Worm (Caenorhabditis elegans) whole organism, L2 larva: Measurements from ENCODE around the gene C25F9.4.

Experiments
- C34F6.9 ChIP-seq: fragments of 150-350 bp; optimal IDR thresholded peaks from 2 replicates; lab custom pipeline; 2014; ENCODE audit warnings: missing biosample characterization, missing genetic modification characterization
- F13H6.1 ChIP-seq: sonication (generic microtip); optimal IDR thresholded peaks from 2 replicates; lab custom pipeline; 2016; ENCODE audit warnings: missing genetic modification characterization, missing compliant biosample characterization
- ZK546.5 ChIP-seq: sonication (generic microtip); optimal IDR thresholded peaks from 2 replicates; lab custom pipeline; 2017; ENCODE audit warnings: missing biosample characterization, missing genetic modification characterization
- alr-1 ChIP-seq: fragments of 150-350 bp; optimal IDR thresholded peaks from 2 replicates; lab custom pipeline; 2014; ENCODE audit warnings: missing biosample characterization, missing genetic modification characterization
- ama-1 ChIP-seq: fragments of 150-350 bp; optimal IDR thresholded peaks from 2 replicates; lab custom pipeline; 2018; ENCODE audit warnings: inconsistent platforms
- ceh-16 ChIP-seq: fragments of 150-350 bp; optimal IDR thresholded peaks from 2 replicates; lab custom pipeline; 2014; ENCODE audit warnings: missing biosample characterization, missing genetic modification characterization
- ceh-82 ChIP-seq: fragments of 150-350 bp; optimal IDR thresholded peaks from 2 replicates; lab custom pipeline; 2014; ENCODE audit warnings: missing biosample characterization, missing genetic modification characterization
- dmd-4 ChIP-seq: sonication (generic microtip); optimal IDR thresholded peaks from 2 replicates; lab custom pipeline; 2017; ENCODE audit warnings: missing biosample characterization, missing genetic modification characterization
- fos-1 ChIP-seq: fragments of 150-350 bp; optimal IDR thresholded peaks from 2 replicates; lab custom pipeline; 2014; ENCODE audit warnings: missing biosample characterization, missing genetic modification characterization
- gmeb-1 ChIP-seq: fragments of 150-350 bp; optimal IDR thresholded peaks from 2 replicates; lab custom pipeline; 2014; ENCODE audit warnings: missing biosample characterization, missing genetic modification characterization
- lin-13 ChIP-seq: fragments of 150-350 bp; optimal IDR thresholded peaks from 2 replicates; lab custom pipeline; 2014; ENCODE audit warnings: missing biosample characterization, missing genetic modification reagents, missing genetic modification characterization
- lin-39 ChIP-seq: fragments of 150-350 bp; optimal IDR thresholded peaks from 2 replicates; lab custom pipeline; 2014; ENCODE audit warnings: missing biosample characterization, missing genetic modification reagents, missing genetic modification characterization
- mbf-1 ChIP-seq: sonication (generic microtip); optimal IDR thresholded peaks from 2 replicates; lab custom pipeline; 2017; ENCODE audit warnings: missing biosample characterization, missing genetic modification characterization
- mdl-1 ChIP-seq, 2 experiments: fragments of 150-350 bp in 1 of 2; sonication (generic microtip) in 1 of 2; optimal IDR thresholded peaks; 2 replicates each; lab custom pipeline; 2017; ENCODE audit warnings: missing biosample characterization in 2 of 2, missing genetic modification characterization in 2 of 2
- nhr-11 ChIP-seq: fragments of 150-350 bp; optimal IDR thresholded peaks from 2 replicates; lab custom pipeline; 2014; ENCODE audit warnings: missing biosample characterization, missing genetic modification characterization
- nhr-12 ChIP-seq: fragments of 150-350 bp; optimal IDR thresholded peaks from 2 replicates; lab custom pipeline; 2014; ENCODE audit warnings: missing biosample characterization, missing genetic modification characterization
- nhr-129 ChIP-seq: fragments of 150-350 bp; optimal IDR thresholded peaks from 2 replicates; lab custom pipeline; 2014; ENCODE audit warnings: missing biosample characterization, missing genetic modification characterization
- nhr-21 ChIP-seq: fragments of 150-350 bp; optimal IDR thresholded peaks from 2 replicates; lab custom pipeline; 2014; ENCODE audit warnings: missing biosample characterization, missing genetic modification characterization
- nhr-237 ChIP-seq: fragments of 150-350 bp; optimal IDR thresholded peaks from 2 replicates; lab custom pipeline; 2014; ENCODE audit warnings: missing biosample characterization, missing genetic modification characterization
- nhr-25 ChIP-seq: fragments of 150-350 bp; sonication (generic microtip); optimal IDR thresholded peaks from 3 replicates; lab custom pipeline; 2014; ENCODE audit warnings: missing biosample characterization, missing genetic modification characterization
- sem-4 ChIP-seq: fragments of 150-350 bp; optimal IDR thresholded peaks from 2 replicates; lab custom pipeline; 2014; ENCODE audit warnings: missing biosample characterization, missing genetic modification reagents, missing genetic modification characterization
- sma-3 ChIP-seq: sonication (generic microtip); optimal IDR thresholded peaks from 2 replicates; lab custom pipeline; 2016; ENCODE audit warnings: missing genetic modification reagents, missing genetic modification characterization, missing compliant biosample characterization
- sma-9 ChIP-seq, 2 experiments: fragments of 150-350 bp in 1 of 2; sonication (generic microtip) in 1 of 2; optimal IDR thresholded peaks; 2 replicates each; lab custom pipeline; 2014 to 2016; ENCODE audit warnings: missing genetic modification characterization in 2 of 2, mild to moderate bottlenecking in 1 of 2, missing biosample characterization in 1 of 2, missing compliant biosample characterization in 1 of 2, missing genetic modification reagents in 1 of 2, moderate library complexity in 1 of 2
- snpc-4 ChIP-seq: fragments of 150-350 bp; optimal IDR thresholded peaks from 2 replicates; lab custom pipeline; 2014; ENCODE audit warnings: missing biosample characterization, missing genetic modification characterization
- unc-39 ChIP-seq: fragments of 150-350 bp; optimal IDR thresholded peaks from 2 replicates; lab custom pipeline; 2014; ENCODE audit warnings: missing biosample characterization, missing genetic modification characterization
- unc-55 ChIP-seq: fragments of 150-350 bp; sonication (generic microtip); optimal IDR thresholded peaks from 3 replicates; lab custom pipeline; 2014; ENCODE audit warnings: missing biosample characterization, missing genetic modification reagents, missing genetic modification characterization
- ztf-1 ChIP-seq: fragments of 200-800 bp; sonication (Bioruptor generic); conservative IDR thresholded peaks from 2 replicates; pipeline ENCODE4 v1.3.6; 2022; ENCODE audit warnings: missing genetic modification characterization, missing compliant biosample characterization
- ztf-11 ChIP-seq: sonication (generic microtip); optimal IDR thresholded peaks from 2 replicates; lab custom pipeline; 2017; ENCODE audit warnings: missing biosample characterization, missing genetic modification characterization

Gene C25F9.4

DNA sequence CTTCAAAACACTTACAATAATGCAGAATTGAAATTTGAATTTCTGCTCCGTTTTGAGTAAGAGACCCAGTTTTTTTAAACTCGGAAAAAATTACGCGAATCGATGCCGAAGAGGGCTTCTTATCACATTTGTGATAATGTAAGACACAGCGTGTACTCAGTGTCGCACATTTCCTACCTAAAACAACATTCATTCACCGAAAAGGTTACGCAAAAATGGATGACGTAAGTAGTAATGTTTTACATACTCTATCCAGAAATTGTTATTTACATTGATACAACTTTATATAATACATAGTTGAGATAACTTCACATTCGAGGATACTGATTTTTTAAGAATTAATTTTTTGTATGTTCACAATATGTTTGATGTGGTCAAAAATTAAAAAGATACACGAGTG lies at the start of gene C25F9.4, which contains the start of gene C25F9.9:
TSS of gene C25F9.4 (minus strand) at position 101 of the 400 bp plus-strand sequence.
TSS of gene C25F9.9 (plus strand) at position 137 of the 400 bp plus-strand sequence.
- peak; percentile 59 for TF ChIP-seq fos-1 (tag; lab: Kevin White, UChicago)
- no peak for TF ChIP-seq lin-13

DNA sequence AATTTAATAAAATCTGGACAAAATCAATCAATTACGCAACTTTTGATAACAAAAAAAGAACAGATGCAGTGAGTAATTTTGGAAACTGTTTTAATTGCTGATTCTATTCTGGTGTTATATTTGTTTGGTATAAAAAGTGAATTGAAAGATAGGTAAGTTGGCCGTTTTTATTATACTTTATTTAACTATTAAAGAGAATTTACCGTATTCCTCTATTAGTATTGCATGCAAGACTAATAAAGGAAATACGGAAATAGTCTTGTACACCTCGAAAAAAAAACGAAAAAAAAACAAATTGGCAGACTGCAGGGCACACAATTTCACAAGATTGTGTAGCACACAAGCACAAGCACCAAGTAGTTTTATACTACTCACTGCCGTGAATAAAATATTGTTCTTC lies 46.2 kb upstream of the C25F9.4 start, which contains the start of gene Y43F8B.25:
TSS of gene Y43F8B.25 (plus strand) at position 301 of the 400 bp plus-strand sequence.
- TF ChIP-seq ZK546.5 (tag; lab: Kevin White, UChicago) (no peak), sem-4 (tag; lab: Kevin White, UChicago) (no peak)

DNA sequence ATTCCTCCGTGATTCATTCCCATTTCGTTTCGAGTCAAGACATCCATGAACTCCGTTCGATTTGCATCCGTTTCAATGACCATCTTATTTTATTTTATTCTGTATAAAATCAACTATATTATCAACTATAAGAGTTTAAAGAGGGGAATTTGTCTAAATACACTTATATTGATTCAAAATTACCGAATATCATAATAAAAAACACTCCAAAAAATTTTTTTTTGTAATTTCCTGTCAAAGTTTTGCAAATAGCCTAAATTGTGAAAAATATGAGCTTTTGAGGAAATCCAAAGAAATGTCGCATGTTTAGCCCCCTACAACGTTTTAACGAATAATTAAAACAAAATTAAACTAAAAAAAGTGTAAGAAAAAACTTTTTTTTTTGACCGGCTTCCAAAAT lies 45.6 kb upstream of the C25F9.4 start, which contains the start of gene Y43F8B.15:
TSS of gene Y43F8B.15 (minus strand) at position 101 of the 400 bp plus-strand sequence.
- TF ChIP-seq nhr-12 (tag; lab: Kevin White, UChicago): no peak
- TF ChIP-seq nhr-25 (tag; lab: Kevin White, UChicago): no peak

DNA sequence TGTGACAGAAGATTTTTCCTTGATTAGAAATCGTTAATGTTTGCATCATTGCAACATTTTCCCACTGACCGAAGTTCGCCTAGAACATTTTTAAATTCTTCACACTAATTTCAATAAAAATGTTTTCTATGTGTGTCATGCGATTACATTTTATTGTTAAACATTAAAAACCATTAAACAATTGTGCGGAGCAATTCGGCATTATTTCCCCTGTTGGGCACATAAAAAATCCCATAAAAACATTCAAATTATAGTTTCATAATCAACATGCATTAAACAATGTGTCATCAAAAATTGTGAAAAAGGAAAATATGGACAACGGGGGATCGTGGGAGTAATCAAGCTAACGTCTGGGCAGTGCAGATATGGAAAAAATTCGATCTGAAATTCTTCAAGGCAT lies 43.1 kb upstream of the C25F9.4 start:
- TF ChIP-seq fos-1 (tag; lab: Kevin White, UChicago): peak; percentile 18

DNA sequence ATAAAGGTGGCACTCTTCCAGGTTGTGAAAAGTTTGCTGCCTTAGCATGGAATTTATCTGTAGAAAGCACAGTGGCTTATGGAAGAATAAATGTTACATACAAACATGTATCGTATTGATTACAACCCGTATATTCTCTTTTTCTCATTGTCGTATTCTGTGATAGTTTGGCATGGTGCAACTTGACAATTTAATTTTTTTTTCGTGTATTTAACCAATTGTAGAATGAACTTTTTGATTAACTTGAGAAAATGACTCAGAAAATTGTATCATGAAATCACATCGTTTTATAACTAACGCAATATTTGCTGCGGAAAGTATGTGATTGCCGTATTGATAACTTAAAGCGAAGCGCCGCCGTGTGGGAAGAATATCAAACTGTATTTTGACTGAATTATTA lies 40.7 kb upstream of the C25F9.4 start, which contains the start of gene Y43F8B.24:
TSS of gene Y43F8B.24 (plus strand) at position 301 of the 400 bp plus-strand sequence.
- TF ChIP-seq unc-39 (no peak), fos-1 (tag; lab: Kevin White, UChicago) (peak; percentile 21)

DNA sequence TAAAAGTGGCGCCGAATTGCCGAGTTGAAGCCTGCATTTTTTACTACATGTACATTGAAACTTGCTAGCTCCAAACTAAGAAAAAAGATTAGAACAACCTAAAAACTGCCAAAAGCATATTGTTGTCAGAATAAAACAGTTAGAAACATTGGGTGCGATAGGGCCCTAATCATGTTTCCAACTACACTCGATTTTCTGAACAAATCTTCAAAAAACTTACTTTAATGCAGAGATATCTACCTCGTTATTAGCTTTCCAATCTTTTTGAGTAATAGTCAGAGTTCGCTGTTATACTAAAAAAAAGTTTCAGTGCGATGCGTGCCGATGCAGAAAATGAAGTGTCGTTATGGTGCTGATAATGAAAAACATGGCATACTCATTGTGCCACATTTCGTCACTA lies 39.3 kb upstream of the C25F9.4 start, which contains the start of the genes Y43F8B.13 and Y43F8B.14:
TSS of gene Y43F8B.13 (plus strand) at position 301 of the 400 bp plus-strand sequence.
TSS of gene Y43F8B.14 (minus strand) at position 322 of the 400 bp plus-strand sequence.
- TF ChIP-seq nhr-21 (tag; lab: Kevin White, UChicago) (no peak), sem-4 (tag; lab: Kevin White, UChicago) (no peak), gmeb-1 (tag; lab: Kevin White, UChicago) (no peak), nhr-129 (no peak), sma-9 (GFP tag; optimal IDR thresholded peaks at IDR 0.05; lab: Kevin White, UChicago) (no peak), sma-9 (tag; optimal IDR thresholded peaks at IDR 0.05; lab: Kevin White, UChicago) (no peak)

DNA sequence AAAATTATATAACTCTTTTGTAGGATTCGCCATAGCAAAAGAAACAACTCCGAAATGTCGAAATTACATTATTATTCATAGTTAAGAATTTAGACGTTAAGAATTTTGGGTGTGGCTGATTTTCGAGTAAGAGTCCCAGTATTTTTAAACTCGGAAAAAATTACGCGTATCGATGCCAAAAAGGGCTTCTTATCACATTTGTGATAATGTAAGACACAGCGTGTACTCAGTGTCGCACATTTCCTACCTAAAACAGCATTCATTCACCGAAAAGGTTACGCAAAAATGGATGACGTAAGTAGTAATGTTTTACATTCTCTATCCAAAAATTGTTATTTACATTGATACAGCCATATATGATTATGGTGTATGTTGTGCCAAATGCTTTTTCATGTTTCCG lies 33.2 kb upstream of the C25F9.4 start, which contains the start of gene M04C3.5:
TSS of gene M04C3.5 (plus strand) at position 190 of the 400 bp plus-strand sequence.
- TF ChIP-seq lin-39 (tag; lab: Kevin White, UChicago) (no peak), fos-1 (tag; lab: Kevin White, UChicago) (peak; percentile 33)
- TF ChIP-seq, all 48 proteins: peak for 1

DNA sequence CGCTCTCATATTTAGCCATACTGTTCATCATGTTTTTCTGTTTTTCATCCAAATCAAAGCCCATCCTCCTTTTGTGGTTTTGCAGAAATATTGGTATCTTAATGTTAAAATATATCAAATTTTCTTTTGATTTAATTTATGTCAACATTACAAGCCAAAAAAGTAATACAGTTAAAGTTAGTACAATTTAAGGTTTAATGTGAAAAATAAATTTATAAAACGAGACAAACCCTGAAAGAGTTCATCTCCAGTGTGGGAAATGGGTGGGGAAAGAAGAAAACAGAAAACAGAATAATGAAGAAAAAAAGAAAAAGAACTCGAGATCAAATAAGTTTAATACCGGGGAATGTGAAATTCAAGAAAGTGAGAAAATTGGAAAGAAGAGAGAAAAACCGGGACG lies 32.4 kb upstream of the C25F9.4 start, which contains the start of gene M04C3.2:
TSS of gene M04C3.2 (minus strand) at position 101 of the 400 bp plus-strand sequence.
- TF ChIP-seq unc-39 (no peak), alr-1 (tag; lab: Kevin White, UChicago) (no peak), ztf-11 (tag; lab: Kevin White, UChicago) (no peak), sem-4 (tag; lab: Kevin White, UChicago) (no peak), ztf-1 (GFP tag; lab: Robert Waterston, UW) (no peak)

DNA sequence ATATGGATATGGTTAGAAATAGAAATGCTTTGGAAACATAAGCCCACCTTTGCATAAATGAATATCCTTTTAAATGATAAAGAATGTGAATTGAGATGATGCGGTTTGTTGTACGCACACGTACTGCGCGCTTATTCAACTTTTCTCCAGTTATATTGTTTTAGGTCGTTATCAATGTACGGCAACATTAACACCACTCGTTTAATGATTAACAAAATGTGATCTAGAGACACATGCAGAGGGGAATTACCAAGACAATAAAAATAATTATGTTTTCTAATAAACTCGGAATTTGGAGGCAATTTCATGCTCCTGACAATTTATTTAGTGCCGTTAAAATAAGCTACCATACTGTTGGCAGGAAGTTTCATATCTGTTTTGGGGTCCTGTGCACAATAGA lies 29.1 kb upstream of the C25F9.4 start, which contains the start of gene M04C3.1:
TSS of gene M04C3.1 (minus strand) at position 164 of the 400 bp plus-strand sequence.
- TF ChIP-seq fos-1 (tag; lab: Kevin White, UChicago) (peak; percentile 52), snpc-4 (tag; lab: Kevin White, UChicago) (no peak), nhr-12 (tag; lab: Kevin White, UChicago) (no peak), nhr-237 (tag; lab: Kevin White, UChicago) (no peak), sma-9 (GFP tag; optimal IDR thresholded peaks at IDR 0.05; lab: Kevin White, UChicago) (peak; percentile 34), sma-9 (tag; optimal IDR thresholded peaks at IDR 0.05; lab: Kevin White, UChicago) (no peak), sem-4 (tag; lab: Kevin White, UChicago) (no peak)
- TF ChIP-seq, all 48 proteins: peak for 2

DNA sequence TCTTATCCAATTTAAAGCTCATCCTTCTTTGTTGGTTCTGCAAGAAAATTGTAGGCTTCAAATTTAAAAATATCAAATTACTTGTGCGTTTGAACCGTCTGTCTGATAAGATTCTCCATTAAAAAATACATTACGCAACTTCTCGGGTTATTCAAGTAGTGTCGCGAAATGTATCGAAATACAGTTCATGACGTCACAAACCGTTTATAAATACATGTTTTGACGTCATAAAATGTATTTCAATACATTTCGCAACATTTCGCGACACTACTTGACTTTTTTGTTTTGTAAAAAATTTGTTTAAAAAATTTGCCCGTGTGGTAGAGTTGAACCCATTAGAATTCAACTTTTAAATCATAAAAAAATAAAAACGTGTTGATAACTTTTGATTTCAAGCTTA lies 27.2 kb upstream of the C25F9.4 start:
- TF ChIP-seq C34F6.9 (no peak), unc-55 (no peak), F13H6.1 (tag; lab: Kevin White, UChicago) (no peak), ztf-11 (tag; lab: Kevin White, UChicago) (no peak), ama-1 (lab: Kevin White, UChicago) (no peak), snpc-4 (tag; lab: Kevin White, UChicago) (no peak), ceh-16 (tag; lab: Kevin White, UChicago) (no peak), sma-3 (GFP tag; lab: Kevin White, UChicago) (no peak), dmd-4 (tag; lab: Kevin White, UChicago) (no peak), ceh-82 (tag; lab: Kevin White, UChicago) (no peak), unc-39 (no peak), nhr-11 (tag; lab: Kevin White, UChicago) (no peak), mbf-1 (tag; lab: Kevin White, UChicago) (no peak), fos-1 (tag; lab: Kevin White, UChicago) (no peak), mdl-1 (tag; optimal IDR thresholded peaks at IDR 0.05; lab: Kevin White, UChicago) (no peak), nhr-25 (tag; lab: Kevin White, UChicago) (no peak)
